Fruit fly (Drosophila melanogaster) whole organism, pupa: ENCODE results near the gene trk.
A peak's percentile ranks its signal among the peaks of the same experiment; 100 is the strongest.

ENCODE experiments used
- CG10348 ChIP-seq: fragments of 200-800 bp; sonication (Bioruptor generic); IDR thresholded peaks from 2 replicates; pipeline ENCODE4 v1.3.6; 2022; ENCODE audit warnings: missing biosample characterization, missing genetic modification characterization
- CG13204 ChIP-seq: fragments of 200-800 bp; sonication (Bioruptor generic); optimal IDR thresholded peaks from 2 replicates; lab custom pipeline; 2018; ENCODE audit warnings: missing biosample characterization, mild to moderate bottlenecking, missing genetic modification characterization, moderate library complexity
- CG14655 ChIP-seq: fragments of 200-800 bp; sonication (Bioruptor generic); optimal IDR thresholded peaks from 3 replicates; lab custom pipeline; 2017; ENCODE audit warnings: mild to moderate bottlenecking, missing biosample characterization, missing genetic modification reagents, missing genetic modification characterization
- CG15710 ChIP-seq: fragments of 200-800 bp; sonication (Bioruptor generic); optimal IDR thresholded peaks from 2 replicates; lab custom pipeline; 2018; ENCODE audit warnings: missing biosample characterization, mild to moderate bottlenecking, missing genetic modification characterization, moderate library complexity
- CG17806 ChIP-seq: fragments of 200-800 bp; sonication (Bioruptor generic); optimal IDR thresholded peaks from 2 replicates; lab custom pipeline; 2018; ENCODE audit warnings: missing biosample characterization, mild to moderate bottlenecking, missing genetic modification characterization, moderate library complexity
- CG32121 ChIP-seq: fragments of 200-800 bp; sonication (Bioruptor generic); IDR thresholded peaks from 2 replicates; pipeline ENCODE4 v1.3.6; 2022; ENCODE audit warnings: missing biosample characterization, missing genetic modification characterization
- CG34367 ChIP-seq: fragments of 200-800 bp; sonication (Bioruptor generic); optimal IDR thresholded peaks from 2 replicates; lab custom pipeline; 2018; ENCODE audit warnings: missing biosample characterization, mild to moderate bottlenecking, missing genetic modification characterization
- CG4496 ChIP-seq: fragments of 200-800 bp; sonication (Bioruptor generic); IDR thresholded peaks from 3 replicates; pipeline ENCODE4 v1.3.6; 2022; ENCODE audit warnings: missing biosample characterization, missing genetic modification characterization
- CG8159 ChIP-seq: fragments of 200-800 bp; sonication (Bioruptor generic); optimal IDR thresholded peaks from 3 replicates; lab custom pipeline; 2018; ENCODE audit warnings: missing biosample characterization, mild to moderate bottlenecking, missing genetic modification characterization, moderate library complexity
- CG8301 ChIP-seq: fragments of 200-800 bp; sonication (Bioruptor generic); optimal IDR thresholded peaks from 2 replicates; lab custom pipeline; 2018; ENCODE audit warnings: missing biosample characterization, mild to moderate bottlenecking, missing genetic modification characterization
- CG9948 ChIP-seq: fragments of 200-800 bp; sonication (Bioruptor generic); optimal IDR thresholded peaks from 2 replicates; lab custom pipeline; 2018; ENCODE audit warnings: missing biosample characterization, mild to moderate bottlenecking, missing genetic modification characterization, moderate library complexity
- D1 ChIP-seq: fragments of 200-800 bp; sonication (Bioruptor generic); optimal IDR thresholded peaks from 2 replicates; lab custom pipeline; 2018; ENCODE audit warnings: missing biosample characterization, mild to moderate bottlenecking, missing genetic modification characterization, moderate library complexity
- EcR ChIP-seq: fragments of 200-800 bp; sonication (Bioruptor generic); optimal IDR thresholded peaks from 3 replicates; lab custom pipeline; 2019; ENCODE audit warnings: missing biosample characterization, missing genetic modification characterization, mild to moderate bottlenecking, moderate library complexity, missing genetic modification reagents
- Ets98B ChIP-seq: fragments of 200-800 bp; sonication (Bioruptor generic); IDR thresholded peaks from 2 replicates; pipeline ENCODE4 v1.3.6; 2022; ENCODE audit warnings: missing biosample characterization, missing genetic modification characterization
- Pif1A ChIP-seq: fragments of 200-800 bp; sonication (Bioruptor generic); optimal IDR thresholded peaks from 3 replicates; lab custom pipeline; 2016; ENCODE audit warnings: missing biosample characterization, missing genetic modification characterization
- Pif1B ChIP-seq: fragments of 200-800 bp; sonication (Bioruptor generic); optimal IDR thresholded peaks from 3 replicates; lab custom pipeline; 2016; ENCODE audit warnings: missing biosample characterization, missing genetic modification characterization
- Snoo ChIP-seq: fragments of 200-800 bp; sonication (Bioruptor generic); optimal IDR thresholded peaks from 3 replicates; lab custom pipeline; 2017; ENCODE audit warnings: missing biosample characterization, mild to moderate bottlenecking, missing genetic modification characterization, inconsistent platforms
- fd96Ca ChIP-seq: fragments of 200-800 bp; sonication (Bioruptor generic); IDR thresholded peaks from 3 replicates; pipeline ENCODE4 v1.3.6; 2022; ENCODE audit warnings: missing biosample characterization, missing genetic modification characterization
- gl ChIP-seq: fragments of 200-800 bp; sonication (Bioruptor generic); optimal IDR thresholded peaks from 2 replicates; lab custom pipeline; 2018; ENCODE audit warnings: missing biosample characterization, mild to moderate bottlenecking, missing genetic modification characterization
- rn ChIP-seq: fragments of 200-800 bp; sonication (Bioruptor generic); IDR thresholded peaks from 2 replicates; pipeline ENCODE4 v1.3.6; 2022; ENCODE audit warnings: missing biosample characterization, missing genetic modification characterization

trk gene

dm6 chr2L:10272224-10272623 lies at the start of gene trk:
Gene trk (minus strand): TSS chr2L:10272324.
- TF ChIP-seq CG4496 (GFP tag; lab: Robert Waterston, UW): no peak
- no peak for TF ChIP-seq D1 (tag; lab: Kevin White, UChicago)
- TF ChIP-seq CG17806 (tag; lab: Kevin White, UChicago): no peak
- no peak for TF ChIP-seq Pif1A (GFP tag; lab: Kevin White, UChicago)
- TF ChIP-seq Ets98B: no peak
- no peak for TF ChIP-seq gl (tag; lab: Kevin White, UChicago)
- no peak for TF ChIP-seq CG15710 (tag; lab: Kevin White, UChicago)
- no peak for TF ChIP-seq CG14655 (GFP tag; lab: Kevin White, UChicago)
- TF ChIP-seq CG9948: no peak
- TF ChIP-seq Pif1B: no peak
- TF ChIP-seq CG8301 (tag; lab: Kevin White, UChicago): no peak
- TF ChIP-seq CG8159 (tag; lab: Kevin White, UChicago): no peak
- no peak for TF ChIP-seq fd96Ca (GFP tag; lab: Robert Waterston, UW)
- no peak for TF ChIP-seq CG10348 (GFP tag; lab: Robert Waterston, UW)
- no peak for TF ChIP-seq CG34367 (tag; lab: Kevin White, UChicago)
- TF ChIP-seq EcR: no peak
- TF ChIP-seq Snoo (tag; lab: Kevin White, UChicago): no peak
- TF ChIP-seq CG13204: no peak

dm6 chr2L:10321612-10322011 lies 49.5 kb upstream of the trk start:
- TF ChIP-seq Snoo (tag; lab: Kevin White, UChicago): no peak
- no peak for TF ChIP-seq CG10348 (GFP tag; lab: Robert Waterston, UW)
- peak; percentile 42 for TF ChIP-seq gl (tag; lab: Kevin White, UChicago)
- no peak for TF ChIP-seq rn (GFP tag; lab: Robert Waterston, UW)
- no peak for TF ChIP-seq CG15710 (tag; lab: Kevin White, UChicago)
- TF ChIP-seq CG34367 (tag; lab: Kevin White, UChicago): no peak
- TF ChIP-seq CG32121 (GFP tag; lab: Robert Waterston, UW): peak; percentile 51; the same call in 1 of the 2 replicates
- TF ChIP-seq Ets98B: no peak; the same call in 1 of the 2 replicates
- no peak for TF ChIP-seq CG17806 (tag; lab: Kevin White, UChicago)
- peak; percentile 90 for TF ChIP-seq EcR

- TF ChIP-seq Ets98B: no peak
- TF ChIP-seq CG9948: no peak
- TF ChIP-seq D1 (tag; lab: Kevin White, UChicago): no peak
- no peak for TF ChIP-seq fd96Ca (GFP tag; lab: Robert Waterston, UW)
- no peak for TF ChIP-seq CG4496 (GFP tag; lab: Robert Waterston, UW)
- no peak for TF ChIP-seq gl (tag; lab: Kevin White, UChicago)
These were observed 49.0 kb upstream of the trk start for dm6 chr2L:10321036-10321583.

- no peak for TF ChIP-seq CG14655 (GFP tag; lab: Kevin White, UChicago)
- TF ChIP-seq CG4496 (GFP tag; lab: Robert Waterston, UW): no peak
- no peak for TF ChIP-seq EcR
- no peak for TF ChIP-seq CG8159 (tag; lab: Kevin White, UChicago)
- TF ChIP-seq Ets98B: no peak
- TF ChIP-seq CG32121 (GFP tag; lab: Robert Waterston, UW): no peak
- no peak for TF ChIP-seq Snoo (tag; lab: Kevin White, UChicago)
- no peak for TF ChIP-seq CG17806 (tag; lab: Kevin White, UChicago)
- no peak for TF ChIP-seq Pif1B
- no peak for TF ChIP-seq D1 (tag; lab: Kevin White, UChicago)
- no peak for TF ChIP-seq CG10348 (GFP tag; lab: Robert Waterston, UW)
- TF ChIP-seq CG34367 (tag; lab: Kevin White, UChicago): no peak
These were observed 48.2 kb upstream of the trk start for dm6 chr2L:10320174-10320775.

- no peak for TF ChIP-seq Ets98B
- TF ChIP-seq D1 (tag; lab: Kevin White, UChicago): no peak
- no peak for TF ChIP-seq Snoo (tag; lab: Kevin White, UChicago)
- TF ChIP-seq CG14655 (GFP tag; lab: Kevin White, UChicago): no peak
- TF ChIP-seq CG34367 (tag; lab: Kevin White, UChicago): no peak
- no peak for TF ChIP-seq Pif1B
- TF ChIP-seq CG17806 (tag; lab: Kevin White, UChicago): no peak
- TF ChIP-seq CG9948: no peak
- TF ChIP-seq gl (tag; lab: Kevin White, UChicago): no peak
- TF ChIP-seq fd96Ca (GFP tag; lab: Robert Waterston, UW): no peak
- TF ChIP-seq EcR: no peak
- no peak for TF ChIP-seq rn (GFP tag; lab: Robert Waterston, UW)
- TF ChIP-seq Pif1A (GFP tag; lab: Kevin White, UChicago): no peak
- no peak for TF ChIP-seq CG32121 (GFP tag; lab: Robert Waterston, UW)
- no peak for TF ChIP-seq CG13204
- TF ChIP-seq CG8159 (tag; lab: Kevin White, UChicago): no peak
- TF ChIP-seq CG10348 (GFP tag; lab: Robert Waterston, UW): no peak
- TF ChIP-seq CG15710 (tag; lab: Kevin White, UChicago): no peak
- no peak for TF ChIP-seq CG8301 (tag; lab: Kevin White, UChicago)
- TF ChIP-seq CG4496 (GFP tag; lab: Robert Waterston, UW): no peak
These were observed 43.8 kb upstream of the trk start for dm6 chr2L:10315888-10316287.
